Worm (Caenorhabditis elegans): ENCODE data around the gene ZK1307.1.

DNA sequence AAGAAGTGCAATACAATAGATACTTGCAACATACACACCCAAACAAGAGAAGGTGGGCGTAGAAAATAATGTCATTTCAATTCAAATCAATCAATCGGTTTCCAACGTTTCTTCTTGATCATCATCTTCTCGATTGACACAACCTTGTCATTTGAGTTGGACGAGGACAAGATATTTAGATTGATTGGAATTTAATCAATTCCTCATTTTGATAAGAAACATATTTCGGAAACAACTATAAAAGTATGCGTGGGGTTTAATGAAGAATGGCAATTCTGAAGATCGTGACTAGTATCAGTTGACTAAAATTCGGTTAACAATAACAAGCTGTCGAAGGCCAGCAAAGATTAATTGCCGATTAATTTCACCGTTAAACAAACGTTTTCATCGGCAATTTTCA, 34.8 kb downstream of the ZK1307.1 start:
- TF ChIP-seq mdl-1 (tag; optimal IDR thresholded peaks at IDR 0.05) = no peak
- no peak for TF ChIP-seq nhr-23 (tag; optimal IDR thresholded peaks at IDR 0.05)
- no peak for TF ChIP-seq unc-62 (GFP tag; optimal IDR thresholded peaks at IDR 0.05)
- no peak for TF ChIP-seq nhr-11 (tag; optimal IDR thresholded peaks at IDR 0.05)
- TF ChIP-seq mbf-1 (tag; optimal IDR thresholded peaks at IDR 0.05) = no peak
- TF ChIP-seq lin-39 (tag; optimal IDR thresholded peaks at IDR 0.05) = no peak
- TF ChIP-seq ZK546.5 (tag; optimal IDR thresholded peaks at IDR 0.05) = no peak
